Worm (Caenorhabditis elegans) whole organism, L2 larva: ENCODE data around the gene hlh-30.

ENCODE experiments used
- C34F6.9 ChIP-seq: fragments of 150-350 bp; optimal IDR thresholded peaks from 2 replicates; lab custom pipeline; 2014; ENCODE audit warnings: missing biosample characterization, missing genetic modification characterization
- Y55F3AM.14 ChIP-seq: fragments of 200-800 bp; sonication (Bioruptor generic); optimal IDR thresholded peaks from 2 replicates; lab custom pipeline; 2018; ENCODE audit warnings: mild to moderate bottlenecking, missing genetic modification characterization, missing compliant biosample characterization
- ZK546.5 ChIP-seq: sonication (generic microtip); optimal IDR thresholded peaks from 2 replicates; lab custom pipeline; 2017; ENCODE audit warnings: missing biosample characterization, missing genetic modification characterization
- alr-1 ChIP-seq: fragments of 150-350 bp; optimal IDR thresholded peaks from 2 replicates; lab custom pipeline; 2014; ENCODE audit warnings: missing biosample characterization, missing genetic modification characterization
- aly-2 ChIP-seq: fragments of 150-350 bp; optimal IDR thresholded peaks from 2 replicates; lab custom pipeline; 2014; ENCODE audit warnings: missing biosample characterization, missing genetic modification characterization
- ama-1 ChIP-seq: fragments of 150-350 bp; optimal IDR thresholded peaks from 2 replicates; lab custom pipeline; 2018; ENCODE audit warnings: inconsistent platforms
- blmp-1 ChIP-seq: sonication (generic microtip); optimal IDR thresholded peaks from 2 replicates; lab custom pipeline; 2017; ENCODE audit warnings: missing genetic modification characterization, mild to moderate bottlenecking, missing compliant biosample characterization, antibody characterized with exemption, moderate library complexity; ENCODE audit not compliant: insufficient read depth
- elt-1 ChIP-seq: fragments of 150-350 bp; optimal IDR thresholded peaks from 2 replicates; lab custom pipeline; 2014; ENCODE audit warnings: missing biosample characterization, missing genetic modification characterization
- elt-3 ChIP-seq: sonication (generic microtip); optimal IDR thresholded peaks from 2 replicates; lab custom pipeline; 2017; ENCODE audit warnings: missing biosample characterization, missing genetic modification characterization
- gmeb-1 ChIP-seq: fragments of 150-350 bp; optimal IDR thresholded peaks from 2 replicates; lab custom pipeline; 2014; ENCODE audit warnings: missing biosample characterization, missing genetic modification characterization
- lin-39 ChIP-seq: fragments of 150-350 bp; optimal IDR thresholded peaks from 2 replicates; lab custom pipeline; 2014; ENCODE audit warnings: missing biosample characterization, missing genetic modification reagents, missing genetic modification characterization
- mab-5 ChIP-seq: fragments of 150-350 bp; optimal IDR thresholded peaks from 2 replicates; lab custom pipeline; 2014; ENCODE audit warnings: missing biosample characterization, missing genetic modification characterization
- mbf-1 ChIP-seq: sonication (generic microtip); optimal IDR thresholded peaks from 2 replicates; lab custom pipeline; 2017; ENCODE audit warnings: missing biosample characterization, missing genetic modification characterization
- mdl-1 ChIP-seq, 2 experiments: fragments of 150-350 bp in 1 of 2; sonication (generic microtip) in 1 of 2; optimal IDR thresholded peaks; 2 replicates each; lab custom pipeline; 2017; ENCODE audit warnings: missing biosample characterization in 2 of 2, missing genetic modification characterization in 2 of 2
- nhr-11 ChIP-seq: fragments of 150-350 bp; optimal IDR thresholded peaks from 2 replicates; lab custom pipeline; 2014; ENCODE audit warnings: missing biosample characterization, missing genetic modification characterization
- nhr-12 ChIP-seq: fragments of 150-350 bp; optimal IDR thresholded peaks from 2 replicates; lab custom pipeline; 2014; ENCODE audit warnings: missing biosample characterization, missing genetic modification characterization
- nhr-129 ChIP-seq: fragments of 150-350 bp; optimal IDR thresholded peaks from 2 replicates; lab custom pipeline; 2014; ENCODE audit warnings: missing biosample characterization, missing genetic modification characterization
- nhr-21 ChIP-seq: fragments of 150-350 bp; optimal IDR thresholded peaks from 2 replicates; lab custom pipeline; 2014; ENCODE audit warnings: missing biosample characterization, missing genetic modification characterization
- nhr-237 ChIP-seq: fragments of 150-350 bp; optimal IDR thresholded peaks from 2 replicates; lab custom pipeline; 2014; ENCODE audit warnings: missing biosample characterization, missing genetic modification characterization
- nhr-25 ChIP-seq: fragments of 150-350 bp; sonication (generic microtip); optimal IDR thresholded peaks from 3 replicates; lab custom pipeline; 2014; ENCODE audit warnings: missing biosample characterization, missing genetic modification characterization
- nhr-6 ChIP-seq: fragments of 150-350 bp; optimal IDR thresholded peaks from 2 replicates; lab custom pipeline; 2014; ENCODE audit warnings: missing biosample characterization, missing genetic modification characterization
- nhr-77 ChIP-seq: fragments of 150-350 bp; optimal IDR thresholded peaks from 2 replicates; lab custom pipeline; 2014; ENCODE audit warnings: missing biosample characterization, missing genetic modification characterization
- peb-1 ChIP-seq: fragments of 150-350 bp; optimal IDR thresholded peaks from 2 replicates; lab custom pipeline; 2014; ENCODE audit warnings: missing biosample characterization, missing genetic modification characterization
- sem-4 ChIP-seq: fragments of 150-350 bp; optimal IDR thresholded peaks from 2 replicates; lab custom pipeline; 2014; ENCODE audit warnings: missing biosample characterization, missing genetic modification reagents, missing genetic modification characterization
- skn-1 ChIP-seq: sonication (generic microtip); optimal IDR thresholded peaks from 2 replicates; lab custom pipeline; 2017; ENCODE audit warnings: missing biosample characterization, missing genetic modification characterization
- sma-3 ChIP-seq: sonication (generic microtip); optimal IDR thresholded peaks from 2 replicates; lab custom pipeline; 2016; ENCODE audit warnings: missing genetic modification reagents, missing genetic modification characterization, missing compliant biosample characterization
- snpc-4 ChIP-seq: fragments of 150-350 bp; optimal IDR thresholded peaks from 2 replicates; lab custom pipeline; 2014; ENCODE audit warnings: missing biosample characterization, missing genetic modification characterization
- unc-39 ChIP-seq: fragments of 150-350 bp; optimal IDR thresholded peaks from 2 replicates; lab custom pipeline; 2014; ENCODE audit warnings: missing biosample characterization, missing genetic modification characterization
- unc-55 ChIP-seq: fragments of 150-350 bp; sonication (generic microtip); optimal IDR thresholded peaks from 3 replicates; lab custom pipeline; 2014; ENCODE audit warnings: missing biosample characterization, missing genetic modification reagents, missing genetic modification characterization
- unc-62 ChIP-seq: fragments of 150-350 bp; optimal IDR thresholded peaks from 2 replicates; lab custom pipeline; 2014; ENCODE audit warnings: missing biosample characterization, missing genetic modification reagents, missing genetic modification characterization
- zag-1 ChIP-seq: fragments of 150-350 bp; optimal IDR thresholded peaks from 2 replicates; lab custom pipeline; 2014; ENCODE audit warnings: missing biosample characterization, missing genetic modification characterization
- ztf-1 ChIP-seq: fragments of 200-800 bp; sonication (Bioruptor generic); conservative IDR thresholded peaks from 2 replicates; pipeline ENCODE4 v1.3.6; 2022; ENCODE audit warnings: missing genetic modification characterization, missing compliant biosample characterization
- ztf-11 ChIP-seq: sonication (generic microtip); optimal IDR thresholded peaks from 2 replicates; lab custom pipeline; 2017; ENCODE audit warnings: missing biosample characterization, missing genetic modification characterization
- ztf-4 ChIP-seq: fragments of 150-350 bp; optimal IDR thresholded peaks from 2 replicates; lab custom pipeline; 2014; ENCODE audit warnings: missing biosample characterization, missing genetic modification characterization

The hlh-30 gene

ce11 chrIV:4013621-4014020 is 21.1 kb downstream of the hlh-30 start:
- TF ChIP-seq ama-1 (lab: Kevin White, UChicago) (no peak), zag-1 (tag; lab: Kevin White, UChicago) (no peak), sem-4 (tag; lab: Kevin White, UChicago) (no peak)

- no peak for TF ChIP-seq blmp-1 (tag; lab: Kevin White, UChicago)
- no peak for TF ChIP-seq ZK546.5
- no peak for TF ChIP-seq nhr-77
- TF ChIP-seq sem-4 (tag; lab: Kevin White, UChicago) = no peak
Observed at ce11 chrIV:4009923-4010322, 24.8 kb downstream of the hlh-30 start.

- peak; percentile 65 for TF ChIP-seq blmp-1 (tag; lab: Kevin White, UChicago)
- no peak for TF ChIP-seq nhr-237
- TF ChIP-seq skn-1 = no peak
- TF ChIP-seq, all 48 proteins: peak for 1
Observed at ce11 chrIV:4008440-4008839, 26.3 kb downstream of the hlh-30 start.

- TF ChIP-seq nhr-21 (tag; lab: Kevin White, UChicago) = no peak
- no peak for TF ChIP-seq unc-55 (GFP tag; lab: Kevin White, UChicago)
- TF ChIP-seq mdl-1 (tag; optimal IDR thresholded peaks at IDR 0.05; lab: Kevin White, UChicago) = no peak
- TF ChIP-seq unc-39 = no peak
- TF ChIP-seq C34F6.9 (tag; lab: Kevin White, UChicago) = peak; percentile 38
- no peak for TF ChIP-seq sma-3
- TF ChIP-seq, all 48 proteins: peak for 1
Observed at ce11 chrIV:4007697-4008096, 27.1 kb downstream of the hlh-30 start, which contains the start of gene W02C12.2. TSS of gene W02C12.2 (minus strand) at chrIV:4007973.

- peak; percentile 49 for TF ChIP-seq zag-1 (tag; lab: Kevin White, UChicago)
- TF ChIP-seq gmeb-1 (tag; lab: Kevin White, UChicago) = no peak
Observed at ce11 chrIV:4005166-4005565, 29.6 kb downstream of the hlh-30 start.

- TF ChIP-seq peb-1 (tag; lab: Kevin White, UChicago) (no peak), ztf-11 (no peak), skn-1 (no peak), nhr-6 (no peak)
Observed at ce11 chrIV:4004221-4004620, 30.5 kb downstream of the hlh-30 start.

- TF ChIP-seq nhr-11 (tag; lab: Kevin White, UChicago) (no peak), mbf-1 (tag; lab: Kevin White, UChicago) (no peak), nhr-25 (tag; lab: Kevin White, UChicago) (no peak), nhr-237 (no peak), lin-39 (tag; lab: Kevin White, UChicago) (no peak)
Observed at ce11 chrIV:3999662-4000061, 35.1 kb downstream of the hlh-30 start.

ce11 chrIV:3998517-3998916 is 36.2 kb downstream of the hlh-30 start, which contains the start of gene F47C12.8:
TSS of gene F47C12.8 (minus strand) at chrIV:3998617.
- TF ChIP-seq ztf-4 (tag; lab: Kevin White, UChicago) (no peak), nhr-129 (tag; lab: Kevin White, UChicago) (no peak), C34F6.9 (tag; lab: Kevin White, UChicago) (no peak), nhr-12 (tag; lab: Kevin White, UChicago) (no peak), nhr-77 (no peak), blmp-1 (tag; lab: Kevin White, UChicago) (no peak), alr-1 (tag; lab: Kevin White, UChicago) (no peak)
- TF ChIP-seq, all 48 proteins: peak for 0

ce11 chrIV:3995384-3995783 is 39.4 kb downstream of the hlh-30 start, which contains the start of gene F47C12.7:
TSS of gene F47C12.7 (minus strand) at chrIV:3995484.
- TF ChIP-seq mab-5 (no peak), elt-1 (tag; lab: Kevin White, UChicago) (no peak), ztf-4 (tag; lab: Kevin White, UChicago) (no peak), sma-3 (no peak), aly-2 (tag; lab: Kevin White, UChicago) (no peak), Y55F3AM.14 (GFP tag; lab: Kevin White, UChicago) (no peak), nhr-12 (tag; lab: Kevin White, UChicago) (no peak), nhr-237 (no peak), unc-62 (GFP tag; lab: Kevin White, UChicago) (no peak), alr-1 (tag; lab: Kevin White, UChicago) (no peak), nhr-25 (tag; lab: Kevin White, UChicago) (no peak), elt-3 (tag; lab: Kevin White, UChicago) (no peak), snpc-4 (no peak), blmp-1 (tag; lab: Kevin White, UChicago) (no peak), ztf-1 (GFP tag; lab: Robert Waterston, UW) (no peak), mdl-1 (tag; optimal IDR thresholded peaks at IDR 0.05; lab: Kevin White, UChicago) (no peak)
